Worm (Caenorhabditis elegans): ENCODE results near the gene C18A11.2.

C18A11.2 gene

ce11 chrX:8057791-8058270, 9.5 kb upstream of the C18A11.2 start, which contains the start of gene dim-1:
TSS of gene dim-1 (minus strand) at chrX:8058220.
- TF ChIP-seq dox-1 (GFP tag; IDR thresholded peaks at IDR 0.05) (no peak), C06A6.2 (GFP tag; conservative IDR thresholded peaks at IDR 0.05) (no peak), lin-26 (GFP tag; IDR thresholded peaks at IDR 0.05) (no peak), B0019.2 (GFP tag; conservative IDR thresholded peaks at IDR 0.05) (no peak), B0035.1 (tag; optimal IDR thresholded peaks at IDR 0.05) (no peak), C17E4.6 (GFP tag; IDR thresholded peaks at IDR 0.05) (no peak), snpc-4 (GFP tag; optimal IDR thresholded peaks at IDR 0.05) (no peak), snpc-4 (tag; optimal IDR thresholded peaks at IDR 0.05) (no peak), sptf-2 (GFP tag; optimal IDR thresholded peaks at IDR 0.05) (no peak), F55B11.4 (tag; optimal IDR thresholded peaks at IDR 0.05; ENCODE audit: borderline replicate concordance, insufficient read depth) (no peak), gei-17 (GFP tag; optimal IDR thresholded peaks at IDR 0.05) (no peak), tbp1 (GFP tag; optimal IDR thresholded peaks at IDR 0.05) (no peak), ekl-4 (GFP tag; IDR thresholded peaks at IDR 0.05) (no peak), ztf-6 (GFP tag; IDR thresholded peaks at IDR 0.05) (no peak), egl-18 (GFP tag; IDR thresholded peaks at IDR 0.05) (no peak), hlh-12 (tag; optimal IDR thresholded peaks at IDR 0.05) (no peak), attf-3 (GFP tag; conservative IDR thresholded peaks at IDR 0.05) (no peak), tlf-1 (GFP tag; optimal IDR thresholded peaks at IDR 0.05) (no peak), snpc-3.4 (tag; optimal IDR thresholded peaks at IDR 0.05) (no peak)

- TF ChIP-seq aptf-3 (GFP tag; IDR thresholded peaks at IDR 0.05): no peak
- TF ChIP-seq B0019.2 (GFP tag; conservative IDR thresholded peaks at IDR 0.05): no peak
- no peak for TF ChIP-seq nhr-27 (tag; optimal IDR thresholded peaks at IDR 0.05)
- TF ChIP-seq fkh-3 (tag; optimal IDR thresholded peaks at IDR 0.05): no peak
- no peak for TF ChIP-seq nfya-1 (tag; optimal IDR thresholded peaks at IDR 0.05; ENCODE audit: borderline replicate concordance, insufficient read depth)
- TF ChIP-seq snpc-1.3 (tag; optimal IDR thresholded peaks at IDR 0.05; ENCODE audit: insufficient read depth): no peak
- no peak for TF ChIP-seq unc-130 (GFP tag; optimal IDR thresholded peaks at IDR 0.05)
- no peak for TF ChIP-seq ztf-25 (GFP tag; IDR thresholded peaks at IDR 0.05)
- TF ChIP-seq tbx-9 (tag; optimal IDR thresholded peaks at IDR 0.05; ENCODE audit: borderline replicate concordance): no peak
- TF ChIP-seq egrh-3 (GFP tag; IDR thresholded peaks at IDR 0.05): no peak
- no peak for TF ChIP-seq cebp-1 (GFP tag; IDR thresholded peaks at IDR 0.05)
- no peak for TF ChIP-seq cebp-1 (tag; optimal IDR thresholded peaks at IDR 0.05)
- no peak for TF ChIP-seq Y95B8A.8 (GFP tag; IDR thresholded peaks at IDR 0.05)
- no peak for TF ChIP-seq lin-40 (tag; optimal IDR thresholded peaks at IDR 0.05)
- no peak for TF ChIP-seq nfya-2 (GFP tag; IDR thresholded peaks at IDR 0.05)
Observed at ce11 chrX:8059999-8060398, 7.4 kb upstream of the C18A11.2 start.

DNA sequence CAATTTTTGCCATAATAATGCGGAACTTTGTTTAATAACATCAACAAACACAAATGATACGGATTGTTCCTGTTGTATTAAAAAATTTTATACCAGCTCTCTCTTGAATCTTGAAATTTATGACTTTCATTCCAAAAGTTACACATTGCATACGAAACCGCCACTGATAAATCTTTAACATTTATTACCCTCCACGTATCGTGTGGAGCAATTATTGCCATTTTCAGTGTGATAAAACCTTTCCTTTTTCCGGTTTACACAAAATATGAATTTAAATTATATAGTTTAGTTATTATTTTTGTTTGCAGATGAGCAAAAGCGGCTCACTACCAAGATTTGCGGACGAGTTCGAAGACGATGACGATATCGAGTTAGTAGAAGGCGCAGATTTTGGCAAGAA, 6.5 kb upstream of the C18A11.2 start, which contains the start of gene C18A11.3:
Gene C18A11.3, plus strand, starts transcription at position 301 of the 400 bp plus-strand sequence.
- no peak for TF ChIP-seq madf-8 (GFP tag; conservative IDR thresholded peaks at IDR 0.05)
- TF ChIP-seq unc-62 (GFP tag; optimal IDR thresholded peaks at IDR 0.05): no peak
- no peak for TF ChIP-seq fkh-3 (tag; optimal IDR thresholded peaks at IDR 0.05)
- no peak for TF ChIP-seq attf-5 (GFP tag; optimal IDR thresholded peaks at IDR 0.05)
- TF ChIP-seq cebp-1 (GFP tag; IDR thresholded peaks at IDR 0.05): no peak
- no peak for TF ChIP-seq cebp-1 (tag; optimal IDR thresholded peaks at IDR 0.05)
- TF ChIP-seq ekl-4 (GFP tag; IDR thresholded peaks at IDR 0.05): no peak
- no peak for TF ChIP-seq hmg-20 (GFP tag; IDR thresholded peaks at IDR 0.05)
- TF ChIP-seq unc-130 (GFP tag; optimal IDR thresholded peaks at IDR 0.05): no peak
- no peak for TF ChIP-seq tlf-1 (GFP tag; optimal IDR thresholded peaks at IDR 0.05)
- no peak for TF ChIP-seq egrh-3 (GFP tag; IDR thresholded peaks at IDR 0.05)
- no peak for TF ChIP-seq ccch-3 (GFP tag; optimal IDR thresholded peaks at IDR 0.05)
- no peak for TF ChIP-seq hsf-1 (GFP tag; IDR thresholded peaks at IDR 0.05)
- TF ChIP-seq ceh-91 (GFP tag; IDR thresholded peaks at IDR 0.05): no peak
- TF ChIP-seq akir-1 (GFP tag; optimal IDR thresholded peaks at IDR 0.05): no peak
- TF ChIP-seq sptf-2 (GFP tag; optimal IDR thresholded peaks at IDR 0.05): no peak
- no peak for TF ChIP-seq snpc-1.1 (tag; optimal IDR thresholded peaks at IDR 0.05; ENCODE audit: insufficient read depth)
- no peak for TF ChIP-seq attf-6 (GFP tag; IDR thresholded peaks at IDR 0.05)
- TF ChIP-seq pbrm-1 (GFP tag; IDR thresholded peaks at IDR 0.05): no peak
- no peak for TF ChIP-seq lag-1 (GFP tag; IDR thresholded peaks at IDR 0.05)
- no peak for TF ChIP-seq pha-4 (tag; optimal IDR thresholded peaks at IDR 0.05)

All from whole organism, young adult.